Worm (Caenorhabditis elegans) whole organism, L1 larva: ENCODE data around the gene C38C3.3.

Experiments used
- dpl-1 ChIP-seq, 3 experiments: fragments of 150-350 bp in 2 of 3; sonication (generic microtip) in 1 of 3; optimal IDR thresholded peaks; 2 replicates each; lab custom pipeline; 2014 to 2017; ENCODE audit warnings: missing biosample characterization in 3 of 3, missing genetic modification characterization in 3 of 3, missing genetic modification reagents in 3 of 3
- nhr-12 ChIP-seq: sonication (generic microtip); optimal IDR thresholded peaks from 2 replicates; lab custom pipeline; 2017; ENCODE audit warnings: missing biosample characterization, missing genetic modification characterization
- nhr-28 ChIP-seq: fragments of 150-350 bp; optimal IDR thresholded peaks from 2 replicates; lab custom pipeline; 2014; ENCODE audit warnings: missing biosample characterization, missing genetic modification characterization
- nhr-90 ChIP-seq: sonication (generic microtip); optimal IDR thresholded peaks from 2 replicates; lab custom pipeline; 2016; ENCODE audit warnings: mild to moderate bottlenecking, missing genetic modification characterization, missing compliant biosample characterization; ENCODE audit not compliant: poor library complexity
- skn-1 ChIP-seq: fragments of 150-350 bp; optimal IDR thresholded peaks from 2 replicates; lab custom pipeline; 2014; ENCODE audit warnings: missing biosample characterization, missing genetic modification characterization
- snpc-4 ChIP-seq: fragments of 150-350 bp; optimal IDR thresholded peaks from 2 replicates; lab custom pipeline; 2014; ENCODE audit warnings: missing biosample characterization, missing genetic modification characterization
- unc-98 ChIP-seq: fragments of 200-800 bp; sonication (Bioruptor generic); IDR thresholded peaks from 2 replicates; pipeline ENCODE4 v1.3.6; 2022; ENCODE audit warnings: missing genetic modification characterization, missing compliant biosample characterization

ce11 chrV:1541786-1542185, 46.4 kb downstream of the C38C3.3 start, which contains the start of gene oac-31:
- no peak for TF ChIP-seq skn-1
- TF ChIP-seq dpl-1 (GFP tag; optimal IDR thresholded peaks at IDR 0.05; lab: Kevin White, UChicago), result no peak
- no peak for TF ChIP-seq nhr-90 (tag; lab: Kevin White, UChicago)
- TF ChIP-seq nhr-28 (tag; lab: Kevin White, UChicago), result no peak
- TF ChIP-seq nhr-12 (tag; lab: Kevin White, UChicago), result no peak
- no peak for TF ChIP-seq snpc-4 (tag; lab: Kevin White, UChicago)
- no peak for TF ChIP-seq unc-98 (GFP tag; lab: Robert Waterston, UW)
